Worm (Caenorhabditis elegans) whole organism, L4/young adult: ENCODE results near the gene Y110A2AL.1.

Source experiments
- W03F9.2 ChIP-seq: fragments of 150-350 bp; optimal IDR thresholded peaks from 2 replicates; lab custom pipeline; 2014; ENCODE audit warnings: missing biosample characterization, missing genetic modification characterization
- dao-5 ChIP-seq: sonication (generic microtip); optimal IDR thresholded peaks from 2 replicates; lab custom pipeline; 2016; ENCODE audit warnings: missing genotype, missing genetic modification characterization, moderate library complexity, missing compliant biosample characterization
- him-1 ChIP-seq: sonication (generic microtip); optimal IDR thresholded peaks from 2 replicates; lab custom pipeline; 2016; ENCODE audit warnings: missing genotype, missing genetic modification reagents, missing genetic modification characterization, missing compliant biosample characterization

Y110A2AL.1 gene

DNA sequence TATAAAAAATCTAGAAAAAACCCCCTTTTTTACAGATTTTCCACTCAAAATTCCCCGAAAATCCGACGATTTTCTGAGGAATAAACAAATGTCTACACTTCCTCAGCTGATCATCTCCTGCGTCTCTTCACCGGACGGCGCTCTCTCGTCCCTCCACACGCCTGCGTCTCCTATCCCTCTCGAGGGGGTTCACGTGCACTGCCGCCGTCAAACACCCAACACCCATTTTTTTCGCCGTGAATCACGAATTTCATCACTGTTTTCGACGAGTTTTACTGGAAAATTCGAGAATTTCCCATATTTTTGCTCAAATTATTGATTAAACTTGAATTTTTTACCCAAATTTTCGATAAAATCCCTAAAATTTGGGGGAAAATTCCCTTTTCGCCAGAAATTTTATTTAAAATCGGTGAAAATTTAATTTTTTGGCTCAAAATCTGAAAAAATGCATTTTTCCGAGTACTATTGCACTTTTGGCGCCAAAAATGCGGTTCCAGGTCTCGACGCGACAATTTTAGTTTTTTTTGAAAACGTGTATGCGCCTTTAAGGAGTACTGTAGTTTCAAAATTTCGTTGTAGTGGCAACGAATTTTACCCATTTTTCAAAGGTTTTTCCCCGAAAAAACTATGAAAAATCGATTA, 46.0 kb downstream of the Y110A2AL.1 start:
- TF ChIP-seq W03F9.2 (tag; lab: Kevin White, UChicago) (peak; percentile 4), him-1 (tag; lab: Kevin White, UChicago) (no peak), dao-5 (tag; lab: Kevin White, UChicago) (no peak)

DNA sequence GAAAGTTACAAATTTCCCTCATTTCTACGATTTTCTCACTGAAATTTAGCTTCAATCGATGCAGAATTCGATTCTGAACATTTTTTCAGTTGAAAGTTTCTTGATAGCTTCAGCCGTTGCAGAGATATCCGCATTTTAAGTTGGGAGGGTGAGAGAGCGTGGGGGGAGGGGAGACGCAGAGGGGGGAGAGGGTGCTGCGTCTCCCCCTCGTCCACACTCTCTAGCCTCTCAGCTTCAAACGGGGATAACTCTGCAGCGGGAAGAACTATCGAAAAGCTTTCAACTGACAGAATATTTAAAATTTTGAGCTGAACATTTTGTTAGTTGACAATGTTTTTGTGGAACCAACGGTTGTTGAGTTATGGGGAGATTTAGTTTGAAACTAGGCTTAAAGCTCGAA, 47.0 kb downstream of the Y110A2AL.1 start:
- TF ChIP-seq dao-5 (tag; lab: Kevin White, UChicago) (no peak), him-1 (tag; lab: Kevin White, UChicago) (no peak), W03F9.2 (tag; lab: Kevin White, UChicago) (no peak)

DNA sequence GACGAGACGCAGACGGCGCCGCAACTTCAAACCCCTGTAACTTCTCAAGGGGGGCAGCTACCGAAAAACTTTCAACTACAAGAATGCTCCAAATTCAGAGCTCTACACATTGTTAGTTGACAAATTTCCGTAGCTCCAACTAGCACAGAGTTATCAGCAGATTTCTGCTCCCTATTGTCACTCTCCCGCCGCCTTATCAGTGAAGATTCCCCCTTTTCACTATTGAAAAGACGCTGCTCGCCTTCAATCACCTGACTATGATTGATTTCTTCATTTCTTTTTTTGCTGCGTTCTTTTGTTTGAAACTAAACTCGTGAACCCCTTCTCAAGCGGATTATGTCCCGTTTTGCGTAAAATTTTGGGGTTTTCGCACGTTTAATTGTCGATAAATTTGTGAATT, 47.5 kb downstream of the Y110A2AL.1 start:
- no peak for TF ChIP-seq W03F9.2 (tag; lab: Kevin White, UChicago)
- TF ChIP-seq him-1 (tag; lab: Kevin White, UChicago) = no peak
- no peak for TF ChIP-seq dao-5 (tag; lab: Kevin White, UChicago)

DNA sequence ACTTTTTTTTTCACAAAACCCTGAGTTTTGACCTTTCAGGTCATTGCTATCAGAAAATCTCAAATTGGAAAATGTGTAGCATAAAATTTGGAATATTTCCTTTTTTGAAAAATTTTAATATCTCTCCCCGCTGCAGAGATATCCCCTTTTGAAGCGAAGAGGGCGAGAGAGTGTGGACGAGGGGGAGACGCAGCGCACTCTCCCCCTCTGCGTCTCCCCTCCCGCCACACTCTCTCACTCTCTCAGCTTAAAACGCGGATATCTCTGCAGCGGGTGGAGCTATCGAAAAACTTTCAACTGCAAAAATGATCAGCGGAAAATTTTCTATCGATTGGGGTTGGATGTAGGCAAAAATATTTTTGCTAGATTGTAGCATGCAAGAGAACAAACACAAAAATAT, 47.9 kb downstream of the Y110A2AL.1 start:
- no peak for TF ChIP-seq dao-5 (tag; lab: Kevin White, UChicago)

DNA sequence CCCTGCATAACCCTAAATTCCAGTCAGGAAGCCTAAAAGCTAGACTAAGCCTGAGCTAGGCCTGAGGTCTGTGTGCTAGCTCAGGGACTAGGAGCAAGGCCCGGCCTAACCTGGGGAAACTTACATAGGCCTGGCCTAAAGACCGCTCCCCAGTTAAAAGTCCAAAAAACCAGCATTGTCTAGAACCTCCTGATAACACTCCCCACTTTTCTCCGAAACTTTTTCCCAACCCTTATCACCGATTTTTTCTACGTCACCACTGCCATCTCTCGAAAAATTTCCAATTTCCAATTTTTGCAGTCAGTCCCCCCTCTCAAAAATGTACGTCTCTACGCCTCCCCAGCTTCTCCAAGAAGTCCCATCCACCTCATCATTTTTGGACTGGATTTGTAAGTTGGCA, 48.7 kb downstream of the Y110A2AL.1 start, which contains the start of gene ZK355.2:
TSS of gene ZK355.2 (plus strand) at position 301 of the 400 bp plus-strand sequence.
- TF ChIP-seq him-1 (tag; lab: Kevin White, UChicago) (no peak), W03F9.2 (tag; lab: Kevin White, UChicago) (no peak), dao-5 (tag; lab: Kevin White, UChicago) (no peak)

DNA sequence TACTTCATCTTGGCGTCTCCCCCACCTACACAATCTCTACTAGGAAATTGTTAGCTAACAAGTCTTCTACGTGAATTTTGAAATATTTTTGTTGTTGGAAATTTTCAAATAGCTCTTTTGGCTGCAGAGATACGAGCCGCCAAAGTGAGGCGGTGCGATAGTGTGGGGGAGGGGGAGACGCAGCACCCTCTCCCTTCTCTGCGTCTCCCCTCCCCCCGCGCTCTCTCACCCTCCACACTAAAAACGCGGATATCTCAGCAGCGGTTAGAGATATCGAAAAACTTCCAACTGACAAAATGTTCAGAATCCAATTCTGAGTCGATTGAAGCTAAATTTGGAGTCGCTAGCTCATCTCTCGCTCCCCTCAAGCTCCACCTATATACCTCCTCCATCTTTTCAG, 50.1 kb downstream of the Y110A2AL.1 start:
- no peak for TF ChIP-seq W03F9.2 (tag; lab: Kevin White, UChicago)
- TF ChIP-seq him-1 (tag; lab: Kevin White, UChicago) = no peak
- TF ChIP-seq dao-5 (tag; lab: Kevin White, UChicago) = no peak

DNA sequence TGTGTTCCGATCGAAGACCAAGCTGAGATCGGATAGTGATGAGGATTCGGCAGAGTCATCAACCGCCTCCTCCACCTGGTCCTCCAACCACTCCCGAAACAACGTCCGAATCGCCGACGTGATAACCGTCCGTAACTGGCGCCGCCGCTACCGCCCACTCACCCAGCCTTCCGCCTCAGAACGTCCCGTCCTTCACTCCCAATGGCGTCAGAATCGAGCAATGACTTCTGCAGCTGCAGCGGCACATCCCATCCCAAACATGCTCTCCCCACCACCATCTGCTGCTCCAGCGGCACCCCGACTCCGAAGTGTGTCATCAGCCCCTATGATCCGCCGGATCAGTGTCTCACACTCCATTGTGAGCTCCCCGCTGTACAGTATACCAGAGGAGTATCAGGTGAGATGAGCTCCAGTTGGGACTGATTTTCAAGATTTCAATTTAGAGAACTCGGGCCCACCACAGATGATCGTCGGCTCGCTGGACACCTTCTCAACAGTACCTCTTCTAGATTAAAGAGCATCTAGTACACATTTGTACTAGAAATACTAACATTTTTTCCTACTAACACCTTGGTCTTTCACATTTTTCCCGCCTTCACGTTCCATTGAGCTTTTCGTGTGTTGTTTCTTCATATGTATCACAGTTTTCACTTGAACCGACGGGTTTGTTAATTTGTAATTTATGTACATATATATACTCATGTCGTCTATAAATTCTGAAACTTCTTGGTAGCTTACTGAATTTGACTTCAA, 51.1 kb downstream of the Y110A2AL.1 start:
- no peak for TF ChIP-seq W03F9.2 (tag; lab: Kevin White, UChicago)
- TF ChIP-seq him-1 (tag; lab: Kevin White, UChicago) = no peak
- no peak for TF ChIP-seq dao-5 (tag; lab: Kevin White, UChicago)
